Fruit fly (Drosophila melanogaster): ENCODE measurements around the gene CG10357.

dm6 chr3L:3596346-3596745 is 18.8 kb upstream of the CG10357 start:
- TF ChIP-seq insv (optimal IDR thresholded peaks at IDR 0.05) (no peak), ttk (optimal IDR thresholded peaks at IDR 0.05) (no peak), h (optimal IDR thresholded peaks at IDR 0.05) (no peak)
